Worm (Caenorhabditis elegans) whole organism, early embryonic: Measurements from ENCODE around the gene T14G8.3.

Experiments used
- F13C5.2 ChIP-seq: sonication (generic microtip); optimal IDR thresholded peaks from 2 replicates; lab custom pipeline; 2017; ENCODE audit warnings: mild to moderate bottlenecking, missing genetic modification characterization, inconsistent platforms, missing compliant biosample characterization
- aly-1 ChIP-seq: sonication (generic microtip); optimal IDR thresholded peaks from 2 replicates; lab custom pipeline; 2016; ENCODE audit warnings: missing genetic modification characterization, missing compliant biosample characterization
- ama-1 ChIP-seq: fragments of 150-350 bp; optimal IDR thresholded peaks from 2 replicates; lab custom pipeline; 2014
- ceh-13 ChIP-seq: fragments of 200-800 bp; sonication (Bioruptor generic); optimal IDR thresholded peaks from 2 replicates; lab custom pipeline; 2018; ENCODE audit warnings: mild to moderate bottlenecking, missing genetic modification characterization, missing compliant biosample characterization
- ceh-36 ChIP-seq: sonication (generic microtip); optimal IDR thresholded peaks from 2 replicates; lab custom pipeline; 2016; ENCODE audit warnings: missing genetic modification characterization, inconsistent platforms, missing compliant biosample characterization
- ets-7 ChIP-seq: sonication (generic microtip); optimal IDR thresholded peaks from 2 replicates; lab custom pipeline; 2016; ENCODE audit warnings: missing genotype, missing genetic modification characterization, missing compliant biosample characterization
- pes-1 ChIP-seq: fragments of 200-800 bp; sonication (Bioruptor generic); IDR thresholded peaks from 2 replicates; pipeline ENCODE4 v1.3.6; 2022; ENCODE audit warnings: missing genetic modification reagents, missing genetic modification characterization, missing compliant biosample characterization
- scrt-1 ChIP-seq: fragments of 200-800 bp; sonication (Bioruptor generic); IDR thresholded peaks from 2 replicates; pipeline ENCODE4 v1.3.6; 2022; ENCODE audit warnings: missing genetic modification characterization, missing compliant biosample characterization
- sea-1 ChIP-seq: fragments of 200-800 bp; sonication (Bioruptor generic); conservative IDR thresholded peaks from 2 replicates; pipeline ENCODE4 v1.3.6; 2022; ENCODE audit warnings: missing genetic modification characterization, missing compliant biosample characterization
- tbx-11 ChIP-seq: fragments of 200-800 bp; sonication (Bioruptor generic); IDR thresholded peaks from 2 replicates; pipeline ENCODE4 v1.3.6; 2022; ENCODE audit warnings: missing genetic modification characterization, missing compliant biosample characterization
- tbx-37 ChIP-seq: fragments of 200-800 bp; sonication (Bioruptor generic); conservative IDR thresholded peaks from 2 replicates; pipeline ENCODE4 v1.3.6; 2022; ENCODE audit warnings: missing genetic modification reagents, missing genetic modification characterization, missing compliant biosample characterization
- tra-4 ChIP-seq: sonication (generic microtip); optimal IDR thresholded peaks from 2 replicates; lab custom pipeline; 2017; ENCODE audit warnings: missing genetic modification characterization, missing compliant biosample characterization

DNA sequence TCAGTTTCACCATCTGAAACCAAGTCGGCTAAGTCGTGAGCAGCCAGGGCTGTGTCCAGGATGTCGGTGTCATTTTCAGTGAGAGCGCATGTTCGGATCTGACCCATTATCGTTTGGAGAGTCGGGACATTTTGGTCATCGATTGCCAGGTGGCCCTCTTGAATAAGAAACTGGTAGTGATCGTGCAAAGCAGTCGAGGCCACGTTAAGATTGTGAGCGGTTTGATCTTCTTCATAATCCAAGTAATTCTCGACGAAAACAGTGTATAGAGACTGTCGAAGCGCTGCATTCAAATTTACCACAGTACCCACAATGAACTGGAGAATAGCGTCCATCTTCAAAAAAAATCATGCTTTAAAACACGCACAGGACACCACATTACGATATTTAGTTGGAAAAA, 1.5 kb downstream of the T14G8.3 start, which contains the start of gene T14G8.6:
- TF ChIP-seq sea-1 (GFP tag; lab: Robert Waterston, UW): no peak
- TF ChIP-seq ama-1 (lab: Kevin White, UChicago): no peak
- no peak for TF ChIP-seq ets-7 (tag; lab: Kevin White, UChicago)
- TF ChIP-seq tbx-37 (GFP tag; lab: Robert Waterston, UW): no peak
- TF ChIP-seq aly-1: no peak
- no peak for TF ChIP-seq pes-1 (GFP tag; lab: Robert Waterston, UW)
- no peak for TF ChIP-seq tbx-11
- no peak for TF ChIP-seq ceh-36 (tag; lab: Kevin White, UChicago)
- no peak for TF ChIP-seq F13C5.2 (tag; lab: Kevin White, UChicago)
- TF ChIP-seq ceh-13 (GFP tag; lab: Kevin White, UChicago): no peak
- TF ChIP-seq scrt-1 (GFP tag; lab: Robert Waterston, UW): no peak
- TF ChIP-seq tra-4 (tag; lab: Kevin White, UChicago): no peak
